Fruit fly (Drosophila melanogaster) whole organism, prepupa: ENCODE data around the gene KLHL18.

Source experiments
- eg ChIP-seq: fragments of 200-800 bp; sonication (Bioruptor generic); IDR thresholded peaks from 3 replicates; pipeline ENCODE4 v1.3.6; 2022; ENCODE audit warnings: missing biosample characterization, missing genetic modification characterization
- vri ChIP-seq: fragments of 200-800 bp; sonication (Bioruptor generic); optimal IDR thresholded peaks from 3 replicates; lab custom pipeline; 2016; ENCODE audit warnings: missing biosample characterization, mild to moderate bottlenecking, missing genetic modification characterization

- TF ChIP-seq vri (GFP tag; lab: Kevin White, UChicago) (no peak), eg (GFP tag; lab: Robert Waterston, UW) (no peak)
Measured at dm6 chr3R:11998130-11998529, 12.1 kb downstream of the KLHL18 start.
